Worm (Caenorhabditis elegans) whole organism, L1 larva: Measurements from ENCODE around the gene srd-56.

Experiments
- aly-2 ChIP-seq: fragments of 150-350 bp; optimal IDR thresholded peaks from 2 replicates; lab custom pipeline; 2014; ENCODE audit warnings: missing biosample characterization, missing genetic modification characterization
- ceh-82 ChIP-seq, 3 experiments: fragments of 150-350 bp in 1 of 3; sonication (generic microtip) in 2 of 3; optimal IDR thresholded peaks; 2 replicates each; lab custom pipeline; 2014 to 2017; ENCODE audit warnings: missing biosample characterization in 3 of 3, missing genetic modification characterization in 3 of 3
- pag-3 ChIP-seq: sonication (generic microtip); optimal IDR thresholded peaks from 2 replicates; lab custom pipeline; 2017; ENCODE audit warnings: missing genetic modification characterization, mild to moderate bottlenecking, missing compliant biosample characterization, antibody characterized with exemption, borderline replicate concordance; ENCODE audit not compliant: insufficient read depth
- snpc-4 ChIP-seq: fragments of 150-350 bp; optimal IDR thresholded peaks from 2 replicates; lab custom pipeline; 2014; ENCODE audit warnings: missing biosample characterization, missing genetic modification characterization
- sox-4 ChIP-seq: sonication (generic microtip); optimal IDR thresholded peaks from 2 replicates; lab custom pipeline; 2016; ENCODE audit warnings: missing genetic modification characterization, missing compliant biosample characterization

DNA sequence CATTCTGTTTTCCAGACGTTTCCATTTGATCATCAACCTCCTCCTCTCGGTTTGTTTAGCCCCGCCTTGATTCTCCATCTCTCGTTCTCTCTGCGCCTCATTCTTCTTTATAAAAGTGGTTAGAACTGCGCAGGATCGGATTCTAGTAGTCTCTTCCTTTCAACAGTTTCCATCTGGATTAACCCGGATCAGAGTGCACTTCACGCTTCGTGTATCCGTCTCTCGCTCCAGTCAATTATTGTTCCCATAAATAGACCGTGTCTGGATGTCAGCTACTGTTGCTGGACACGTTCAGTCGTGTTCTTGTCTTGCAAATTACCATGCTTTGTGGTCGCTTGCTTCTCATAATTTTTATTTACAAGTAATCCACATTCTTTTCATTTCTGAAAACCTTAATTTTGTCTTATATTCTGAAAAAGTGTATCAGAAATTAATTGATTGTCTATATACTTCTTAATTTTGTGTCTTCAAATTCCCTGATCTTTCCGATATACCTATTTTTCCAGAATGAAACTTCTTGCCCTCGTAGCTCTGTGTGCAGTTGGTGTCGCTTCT lies 25.7 kb upstream of the srd-56 start, which contains the start of gene F32A5.4:
- TF ChIP-seq sox-4 (tag; lab: Kevin White, UChicago) = no peak
- TF ChIP-seq pag-3 = no peak
- no peak for TF ChIP-seq snpc-4 (tag; lab: Kevin White, UChicago)
- no peak for TF ChIP-seq ceh-82 (tag; optimal IDR thresholded peaks at IDR 0.05; lab: Kevin White, UChicago)
- no peak for TF ChIP-seq aly-2 (tag; lab: Kevin White, UChicago)
